In genomic region chr2L:12004211-12004979, dm6 we compare ENCODE assay signal across 1 fruit fly cellular context.
TF ChIP-seq lines count a peak whose summit lies in the region.

No protein-coding gene starts in this region.

TF ChIP-seq in whole organism, embryonic, 481 proteins besides CTCF, POLR2A, EP300 and RAD21 (continued from another document):
- TF ChIP-seq CG9797 (GFP tag; optimal IDR thresholded peaks at IDR 0.05; lab: Kevin White, UChicago) (no peak), Pdp1 (GFP tag; optimal IDR thresholded peaks at IDR 0.05; lab: Kevin White, UChicago) (peak; percentile 46 to 55), scrt (GFP tag; optimal IDR thresholded peaks at IDR 0.05; lab: Kevin White, UChicago) (no peak), gcm2 (GFP tag; optimal IDR thresholded peaks at IDR 0.05; lab: Kevin White, UChicago) (peak; percentile 5), row (GFP tag; IDR thresholded peaks at IDR 0.05; lab: Robert Waterston, UW) (no peak), CG13123 (GFP tag; optimal IDR thresholded peaks at IDR 0.05; lab: Kevin White, UChicago) (peak; percentile 76), knrl (GFP tag; IDR thresholded peaks at IDR 0.05; lab: Robert Waterston, UW; ENCODE audit: partially characterized antibody) (no peak), lab (GFP tag; optimal IDR thresholded peaks at IDR 0.05; lab: Kevin White, UChicago) (peak; percentile 81), vfl (GFP tag; optimal IDR thresholded peaks at IDR 0.05; lab: Kevin White, UChicago) (no peak), sd (tag; optimal IDR thresholded peaks at IDR 0.05; lab: Kevin White, UChicago) (peak; percentile 100), cas (GFP tag; IDR thresholded peaks at IDR 0.05; lab: Robert Waterston, UW) (no peak), tin (GFP tag; optimal IDR thresholded peaks at IDR 0.05; lab: Kevin White, UChicago) (peak; percentile 25), Fer2 (tag; optimal IDR thresholded peaks at IDR 0.05; lab: Kevin White, UChicago) (no peak), ase (GFP tag; IDR thresholded peaks at IDR 0.05; lab: Robert Waterston, UW) (no peak), CG6854 (GFP tag; optimal IDR thresholded peaks at IDR 0.05; lab: Kevin White, UChicago) (peak; percentile 77), ewg (GFP tag; optimal IDR thresholded peaks at IDR 0.05; lab: Kevin White, UChicago) (peak; percentile 33), peb (GFP tag; IDR thresholded peaks at IDR 0.05; lab: Robert Waterston, UW) (no peak), toy (GFP tag; IDR thresholded peaks at IDR 0.05; lab: Robert Waterston, UW) (no peak), Dfd (GFP tag; optimal IDR thresholded peaks at IDR 0.05; lab: Kevin White, UChicago) (no peak), ranshi (GFP tag; IDR thresholded peaks at IDR 0.05; lab: Robert Waterston, UW) (no peak), Hsf (GFP tag; optimal IDR thresholded peaks at IDR 0.05; lab: Kevin White, UChicago) (no peak), ERR (GFP tag; optimal IDR thresholded peaks at IDR 0.05; lab: Kevin White, UChicago) (peak; percentile 32), Dip2 (GFP tag; IDR thresholded peaks at IDR 0.05; lab: Robert Waterston, UW) (no peak), wdn (GFP tag; IDR thresholded peaks at IDR 0.05; lab: Robert Waterston, UW) (no peak), Optix (GFP tag; IDR thresholded peaks at IDR 0.05; lab: Robert Waterston, UW) (no peak), CG11504 (tag; optimal IDR thresholded peaks at IDR 0.05; lab: Kevin White, UChicago) (peak; percentile 72), CoRest (tag; optimal IDR thresholded peaks at IDR 0.05; lab: Kevin White, UChicago) (peak; percentile 50), Side (GFP tag; optimal IDR thresholded peaks at IDR 0.05; lab: Kevin White, UChicago) (peak; percentile 63), C15 (GFP tag; IDR thresholded peaks at IDR 0.05; lab: Robert Waterston, UW) (no peak), CG18619 (GFP tag; optimal IDR thresholded peaks at IDR 0.05; lab: Kevin White, UChicago) (peak; percentile 79), otp (GFP tag; IDR thresholded peaks at IDR 0.05; lab: Robert Waterston, UW) (no peak), fd64A (GFP tag; optimal IDR thresholded peaks at IDR 0.05; lab: Kevin White, UChicago) (peak; percentile 89), CG18262 (tag; optimal IDR thresholded peaks at IDR 0.05; lab: Kevin White, UChicago) (peak; percentile 63), CG1647 (GFP tag; optimal IDR thresholded peaks at IDR 0.05; lab: Kevin White, UChicago) (peak; percentile 6), CG7372 (GFP tag; IDR thresholded peaks at IDR 0.05; lab: Robert Waterston, UW) (no peak), Vsx1 (GFP tag; optimal IDR thresholded peaks at IDR 0.05; lab: Kevin White, UChicago) (peak; percentile 88)
